Fruit fly (Drosophila melanogaster): ENCODE measurements around the gene Amun.

The Amun gene

DNA sequence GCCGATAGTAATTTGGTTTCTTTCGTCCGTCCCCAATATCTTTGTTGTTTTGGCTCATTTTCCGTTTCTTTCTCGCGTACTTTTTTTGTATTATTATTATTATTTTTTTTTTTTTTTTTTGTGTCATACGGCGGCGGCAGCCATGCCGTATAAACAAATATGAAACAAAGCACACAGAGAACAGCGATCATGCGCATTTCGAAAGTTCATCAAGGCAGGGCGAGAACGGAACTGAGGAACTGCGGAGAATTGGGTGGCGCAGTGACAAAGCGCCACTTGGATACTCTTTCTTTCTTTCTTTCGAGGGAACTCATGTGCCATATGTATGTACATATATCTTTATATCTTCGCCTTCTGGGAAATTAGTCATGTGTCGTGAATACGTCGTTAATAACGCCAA is 30.9 kb downstream of the Amun start (continued):
- TF ChIP-seq CG4318 (GFP tag; optimal IDR thresholded peaks at IDR 0.05) (no peak), Smox (GFP tag; optimal IDR thresholded peaks at IDR 0.05) (peak; percentile 30), CG10631 (GFP tag; optimal IDR thresholded peaks at IDR 0.05) (peak; percentile 4), CG1621 (tag; optimal IDR thresholded peaks at IDR 0.05) (peak; percentile 34), fkh (GFP tag; optimal IDR thresholded peaks at IDR 0.05) (peak; percentile 53), topi (GFP tag; optimal IDR thresholded peaks at IDR 0.05) (peak; percentile 11), cyc (GFP tag; optimal IDR thresholded peaks at IDR 0.05) (peak; percentile 20), Lpt (GFP tag; optimal IDR thresholded peaks at IDR 0.05) (no peak), CG6276 (GFP tag; optimal IDR thresholded peaks at IDR 0.05) (no peak), Ets96B (tag; optimal IDR thresholded peaks at IDR 0.05) (peak; percentile 31), OdsH (GFP tag; optimal IDR thresholded peaks at IDR 0.05) (peak; percentile 22), vri (GFP tag; optimal IDR thresholded peaks at IDR 0.05) (peak; percentile 60), Sox102F (GFP tag; optimal IDR thresholded peaks at IDR 0.05) (peak; percentile 62), dac (GFP tag; optimal IDR thresholded peaks at IDR 0.05) (no peak), achi (GFP tag; optimal IDR thresholded peaks at IDR 0.05) (peak; percentile 34), CG10669 (GFP tag; optimal IDR thresholded peaks at IDR 0.05) (peak; percentile 40), CG6854 (GFP tag; optimal IDR thresholded peaks at IDR 0.05) (peak; percentile 11), CG3032 (tag; optimal IDR thresholded peaks at IDR 0.05) (peak; percentile 24), Hr38 (GFP tag; optimal IDR thresholded peaks at IDR 0.05) (no peak), fd85E (GFP tag; optimal IDR thresholded peaks at IDR 0.05) (no peak), pdm3 (GFP tag; optimal IDR thresholded peaks at IDR 0.05) (peak; percentile 28), svp (GFP tag) (peak; percentile 78), net (GFP tag; optimal IDR thresholded peaks at IDR 0.05) (peak; percentile 30), Ets21C (GFP tag; optimal IDR thresholded peaks at IDR 0.05) (no peak), spab (GFP tag; optimal IDR thresholded peaks at IDR 0.05) (no peak)

DNA sequence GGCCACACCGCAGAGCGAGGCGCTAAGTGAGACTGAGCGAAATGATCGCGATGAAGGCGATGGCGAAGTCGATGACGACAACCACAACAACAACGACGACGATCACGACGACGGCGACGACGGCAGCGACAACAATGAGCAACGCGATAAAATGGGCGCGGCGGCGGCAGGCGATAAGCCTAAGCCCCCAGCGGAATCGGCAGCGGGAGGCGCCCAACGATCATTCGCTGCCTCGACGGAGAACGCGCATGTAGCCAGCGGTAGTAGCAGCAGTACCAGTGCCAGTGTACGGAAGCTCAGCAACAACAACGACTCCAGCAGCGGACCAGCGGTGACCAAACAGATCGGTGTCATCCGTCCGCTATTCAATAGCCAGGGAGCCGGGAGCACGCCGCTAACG is 31.9 kb downstream of the Amun start:
- TF ChIP-seq spab (GFP tag; optimal IDR thresholded peaks at IDR 0.05) (no peak), CG6163 (GFP tag; IDR thresholded peaks at IDR 0.05) (peak; percentile 60; the same call in 2 of the 3 replicates), Hr4 (GFP tag; optimal IDR thresholded peaks at IDR 0.05) (no peak), CG34406 (GFP tag; optimal IDR thresholded peaks at IDR 0.05) (no peak), CG8119 (GFP tag; IDR thresholded peaks at IDR 0.05) (no peak), Met (GFP tag; optimal IDR thresholded peaks at IDR 0.05) (no peak), dac (GFP tag; optimal IDR thresholded peaks at IDR 0.05) (no peak), CG31627 (GFP tag; optimal IDR thresholded peaks at IDR 0.05) (no peak), net (GFP tag; optimal IDR thresholded peaks at IDR 0.05) (no peak), acj6 (GFP tag; optimal IDR thresholded peaks at IDR 0.05) (no peak), pdm3 (GFP tag; optimal IDR thresholded peaks at IDR 0.05) (no peak), Hr38 (GFP tag; optimal IDR thresholded peaks at IDR 0.05) (no peak), dsx (GFP tag; optimal IDR thresholded peaks at IDR 0.05; ENCODE audit: poor library complexity, severe bottlenecking) (no peak), Eip75B (GFP tag; optimal IDR thresholded peaks at IDR 0.05) (peak; percentile 7), esn (GFP tag; optimal IDR thresholded peaks at IDR 0.05) (peak; percentile 13), svp (GFP tag) (peak; percentile 85), Lpt (GFP tag; optimal IDR thresholded peaks at IDR 0.05) (no peak), CG15336 (GFP tag; IDR thresholded peaks at IDR 0.05) (no peak), CG11762 (GFP tag; optimal IDR thresholded peaks at IDR 0.05; ENCODE audit: insufficient read depth) (no peak), Gug (GFP tag; IDR thresholded peaks at IDR 0.05) (no peak), CG32006 (GFP tag; optimal IDR thresholded peaks at IDR 0.05) (no peak), CG16779 (tag; optimal IDR thresholded peaks at IDR 0.05) (no peak), achi (GFP tag; optimal IDR thresholded peaks at IDR 0.05) (no peak), ss (GFP tag; optimal IDR thresholded peaks at IDR 0.05) (peak in 1 of 2 experiments; percentile 42), Sox14 (GFP tag; optimal IDR thresholded peaks at IDR 0.05) (peak; percentile 63), CG3032 (tag; optimal IDR thresholded peaks at IDR 0.05) (no peak), CG4318 (GFP tag; optimal IDR thresholded peaks at IDR 0.05) (no peak), Hr39 (GFP tag; optimal IDR thresholded peaks at IDR 0.05) (no peak), cyc (GFP tag; optimal IDR thresholded peaks at IDR 0.05) (no peak), CG3919 (GFP tag; optimal IDR thresholded peaks at IDR 0.05) (no peak), CG11294 (GFP tag; IDR thresholded peaks at IDR 0.05) (no peak), CG8632 (GFP tag; optimal IDR thresholded peaks at IDR 0.05) (no peak), OdsH (GFP tag; optimal IDR thresholded peaks at IDR 0.05) (no peak), fd59A (GFP tag; optimal IDR thresholded peaks at IDR 0.05) (no peak), fd85E (GFP tag; optimal IDR thresholded peaks at IDR 0.05) (no peak), Ets96B (tag; optimal IDR thresholded peaks at IDR 0.05) (no peak), topi (GFP tag; optimal IDR thresholded peaks at IDR 0.05) (peak; percentile 41), Blimp-1 (GFP tag; optimal IDR thresholded peaks at IDR 0.05) (no peak), CG11902 (GFP tag; optimal IDR thresholded peaks at IDR 0.05) (no peak), CG10631 (GFP tag; optimal IDR thresholded peaks at IDR 0.05) (no peak)

All from whole organism, prepupa.